Worm (Caenorhabditis elegans): ENCODE measurements around the gene T23E1.3.
A peak's percentile ranks its signal among the peaks of the same experiment; 100 is the strongest.

The T23E1.3 gene

DNA sequence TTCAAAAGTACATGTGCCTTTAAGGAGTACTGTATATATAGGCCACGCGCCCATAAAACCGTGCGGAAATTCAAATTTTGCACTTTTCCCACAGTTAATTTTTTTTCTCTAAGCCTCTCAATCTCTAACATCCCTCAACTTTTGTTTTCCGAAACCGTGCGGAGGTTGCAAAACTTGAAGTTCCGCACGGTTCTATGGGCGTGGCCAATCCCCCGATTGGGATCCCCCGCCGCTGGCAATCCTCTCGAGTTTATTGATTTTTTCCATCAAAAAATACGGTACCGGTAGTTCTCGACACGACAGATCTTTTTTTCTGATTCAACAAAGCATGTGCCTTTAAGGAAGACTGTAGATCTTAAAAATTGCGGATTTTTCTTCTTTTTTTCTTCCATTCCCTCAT lies at the start of gene T23E1.3:
Gene T23E1.3 (plus strand): TSS at position 301 of the 400 bp plus-strand sequence.
- TF ChIP-seq pqm-1 (tag; optimal IDR thresholded peaks at IDR 0.05) (no peak), egl-5 (tag; optimal IDR thresholded peaks at IDR 0.05) (no peak), egl-27 (tag; optimal IDR thresholded peaks at IDR 0.05) (no peak), nhr-237 (tag; optimal IDR thresholded peaks at IDR 0.05) (no peak)

DNA sequence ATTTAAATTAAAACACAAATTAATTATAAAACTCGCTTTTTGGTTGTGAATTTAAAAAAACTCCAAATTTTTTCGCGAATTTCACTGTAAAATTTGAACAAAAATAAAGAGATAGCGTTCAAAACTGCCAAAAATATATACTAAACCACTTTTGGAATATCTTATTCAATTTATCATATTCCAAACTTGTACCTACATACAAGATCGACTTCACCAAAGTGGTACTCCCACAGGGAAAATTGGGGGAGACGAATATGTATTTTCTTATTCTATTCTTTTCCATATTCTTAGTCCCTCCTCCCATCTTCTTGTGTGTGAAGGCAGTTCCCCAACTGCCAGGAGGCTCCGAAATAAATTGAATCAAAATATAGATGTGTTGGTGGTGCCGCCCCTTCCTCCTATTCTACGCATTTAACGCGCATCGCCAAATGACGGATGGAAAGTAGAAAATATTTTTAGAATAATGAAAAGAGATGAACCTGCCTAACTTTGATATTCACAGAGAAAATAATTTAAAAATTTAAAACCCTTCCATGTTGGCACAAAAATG lies 49.6 kb upstream of the T23E1.3 start:
- TF ChIP-seq elt-1 (tag; optimal IDR thresholded peaks at IDR 0.05) (no peak), snpc-4 (tag; optimal IDR thresholded peaks at IDR 0.05) (no peak)

DNA sequence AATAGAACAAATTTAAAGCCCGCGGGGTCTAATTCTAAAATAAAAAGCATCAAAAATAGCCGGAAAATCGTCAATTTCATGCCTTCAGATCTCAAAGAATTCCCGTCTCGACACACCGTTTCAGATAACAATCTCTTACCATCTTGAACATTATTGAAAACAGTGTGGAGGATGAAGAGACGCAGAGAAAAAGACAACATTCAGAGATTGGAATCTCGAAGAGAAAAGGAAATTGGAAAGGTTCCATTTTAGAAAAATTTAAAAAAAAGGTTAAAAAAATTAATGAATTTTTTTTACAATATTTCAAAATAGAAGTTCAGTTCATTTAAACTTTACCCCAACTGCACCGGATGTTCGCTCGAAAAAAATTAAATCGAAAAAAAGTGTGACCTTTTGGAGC lies 48.7 kb upstream of the T23E1.3 start:
- TF ChIP-seq elt-1 (tag; optimal IDR thresholded peaks at IDR 0.05) (peak; percentile 93), nhr-11 (tag; optimal IDR thresholded peaks at IDR 0.05) (no peak), lin-15B (tag; optimal IDR thresholded peaks at IDR 0.05) (no peak)

DNA sequence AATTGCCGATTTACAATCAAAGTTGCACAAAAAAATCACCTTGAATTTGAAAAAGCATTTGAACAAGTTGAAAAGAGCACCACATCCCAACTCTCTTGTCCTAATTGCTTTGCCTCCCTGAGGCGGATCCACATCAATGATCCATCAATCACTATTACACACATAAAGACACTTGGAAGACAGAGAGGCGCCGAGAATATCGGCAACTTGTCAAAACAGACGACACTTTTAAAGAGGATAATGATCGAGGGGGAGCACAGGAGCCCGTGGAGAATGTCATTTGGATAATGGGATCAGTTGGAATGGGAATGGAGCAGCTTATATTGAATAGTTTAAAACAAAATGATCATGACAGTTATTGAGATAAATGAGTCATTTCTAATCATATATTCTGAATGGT lies 44.5 kb upstream of the T23E1.3 start:
- no peak for TF ChIP-seq nhr-237 (tag; optimal IDR thresholded peaks at IDR 0.05)
- TF ChIP-seq egl-5 (tag; optimal IDR thresholded peaks at IDR 0.05) = peak; percentile 60
- TF ChIP-seq lin-39 (tag; optimal IDR thresholded peaks at IDR 0.05) = peak; percentile 30

DNA sequence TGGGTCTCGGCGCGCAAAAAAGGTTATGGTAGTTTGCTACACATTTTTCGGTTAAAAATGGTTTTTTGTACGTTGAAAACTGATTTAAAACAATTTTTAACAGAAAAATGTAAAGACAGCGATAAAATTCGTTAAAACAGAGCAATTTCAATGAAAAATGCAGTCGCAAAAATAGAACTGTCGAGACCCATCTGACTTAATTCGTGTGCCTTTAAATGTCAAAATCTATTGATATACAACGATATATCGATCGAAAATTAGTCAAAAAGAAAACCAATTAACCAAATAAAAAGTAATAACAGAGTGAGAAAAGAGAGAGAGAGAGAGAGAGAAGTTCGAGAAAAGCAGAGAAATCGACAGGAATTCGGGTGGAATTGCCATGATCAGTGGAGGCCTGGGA lies 24.6 kb upstream of the T23E1.3 start:
- TF ChIP-seq ama-1 (optimal IDR thresholded peaks at IDR 0.05) (no peak), nhr-23 (tag; optimal IDR thresholded peaks at IDR 0.05) (no peak), eor-1 (tag; optimal IDR thresholded peaks at IDR 0.05) (no peak), pqm-1 (tag; optimal IDR thresholded peaks at IDR 0.05) (no peak), fos-1 (tag; optimal IDR thresholded peaks at IDR 0.05) (no peak), nhr-77 (tag; optimal IDR thresholded peaks at IDR 0.05) (no peak), elt-1 (tag; optimal IDR thresholded peaks at IDR 0.05) (no peak)

DNA sequence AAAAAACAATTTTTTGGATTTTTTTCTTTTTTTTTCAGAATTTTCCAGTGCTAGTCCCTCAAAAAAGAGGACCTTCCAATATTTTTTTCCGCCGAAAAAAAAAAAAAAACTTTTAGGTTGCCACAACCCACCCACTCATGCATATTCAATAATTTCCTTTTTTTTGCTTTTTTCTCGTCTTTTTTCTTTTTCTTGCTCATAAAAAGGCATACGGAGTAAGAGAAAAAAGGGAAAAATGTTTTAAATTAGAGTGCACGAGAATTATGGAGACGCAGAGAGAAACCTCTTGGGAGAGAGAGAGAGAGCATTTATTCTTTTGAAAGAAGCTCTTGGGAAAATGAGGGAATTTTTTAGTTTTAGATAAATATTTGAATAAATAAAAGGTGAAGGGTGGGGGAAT lies 17.7 kb upstream of the T23E1.3 start:
- TF ChIP-seq pha-4 (tag; optimal IDR thresholded peaks at IDR 0.05) = no peak
- peak; percentile 18 for TF ChIP-seq nfya-1 (tag; optimal IDR thresholded peaks at IDR 0.05; ENCODE audit: insufficient read depth)

DNA sequence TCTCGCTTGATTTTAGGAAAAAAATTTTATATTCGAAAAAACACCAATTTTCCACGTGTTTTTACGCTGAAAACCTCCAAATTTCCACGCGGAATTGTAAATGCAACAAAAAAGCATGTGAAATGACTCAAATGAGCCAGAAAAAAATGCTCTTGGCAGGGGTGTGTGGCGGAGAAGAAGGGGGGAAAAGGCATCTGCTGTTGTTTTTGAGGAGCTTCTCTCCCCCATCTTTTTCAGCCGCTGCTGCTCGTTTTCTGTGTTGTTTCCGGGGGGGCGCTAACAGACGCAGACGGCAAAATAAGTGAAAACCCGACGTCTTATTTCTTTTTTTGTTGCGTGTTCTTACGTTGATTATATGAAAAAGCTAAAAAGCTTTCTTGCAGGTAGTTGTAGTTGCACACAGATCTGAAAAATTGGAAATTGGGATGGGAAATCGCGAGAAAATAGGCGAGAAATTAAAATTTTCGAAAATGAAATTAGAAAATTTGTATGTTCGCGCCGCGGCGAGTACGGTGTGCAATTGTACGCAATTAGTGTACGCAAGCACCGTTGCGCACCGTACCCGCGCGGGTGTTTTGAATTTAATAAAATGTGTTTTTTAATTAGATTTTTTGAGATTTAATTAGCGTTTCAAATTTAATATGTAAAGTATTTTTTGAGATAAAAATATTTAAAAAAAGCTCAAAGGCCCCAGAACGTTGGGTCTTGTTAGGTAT lies 13.7 kb upstream of the T23E1.3 start:
- TF ChIP-seq lin-39 (tag; optimal IDR thresholded peaks at IDR 0.05) = peak; percentile 45
- TF ChIP-seq ama-1 (optimal IDR thresholded peaks at IDR 0.05) = no peak

DNA sequence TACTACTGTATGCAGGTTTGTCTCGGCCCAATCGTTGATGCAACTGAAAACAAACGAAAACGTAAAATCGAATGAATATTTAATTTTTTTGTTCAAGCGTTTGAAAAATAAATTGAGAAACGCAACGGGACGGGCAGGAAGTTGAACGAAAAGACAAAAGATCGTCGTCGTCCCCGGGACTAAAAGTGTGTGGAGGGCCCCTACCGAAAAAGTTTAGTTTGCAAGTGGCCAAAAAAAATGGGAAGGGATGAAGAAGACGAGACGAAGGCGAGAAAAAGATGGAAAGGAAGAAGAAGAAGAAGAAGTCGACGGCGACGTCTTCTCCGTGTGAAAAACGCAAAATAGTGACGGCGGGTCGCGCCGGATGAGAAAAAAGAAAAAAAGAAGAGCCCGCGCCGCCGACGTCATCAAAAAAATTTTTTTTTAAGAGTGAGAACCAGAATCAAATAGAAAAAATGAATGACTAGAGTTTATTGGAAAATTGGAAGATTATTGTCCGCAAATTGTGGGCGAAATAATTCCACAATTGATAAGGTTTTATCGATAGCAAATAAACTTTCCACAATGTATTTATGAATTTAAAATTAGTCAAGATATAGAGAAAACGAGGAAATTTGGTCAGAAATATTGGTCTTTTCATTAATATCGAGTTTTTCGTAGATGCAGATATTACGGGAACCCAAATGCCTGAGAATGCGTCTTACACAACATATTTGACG lies 12.4 kb upstream of the T23E1.3 start, which contains the start of gene mca-3:
Gene mca-3 (minus strand): TSS at position 51 of the 719 bp plus-strand sequence.
- TF ChIP-seq pha-4 (tag; optimal IDR thresholded peaks at IDR 0.05) (peak; percentile 23), daf-12 (tag; optimal IDR thresholded peaks at IDR 0.05) (no peak), pqm-1 (tag; optimal IDR thresholded peaks at IDR 0.05) (peak; percentile 14), hmg-11 (tag; optimal IDR thresholded peaks at IDR 0.05) (peak; percentile 26), ztf-4 (tag; optimal IDR thresholded peaks at IDR 0.05) (no peak), fkh-10 (GFP tag; optimal IDR thresholded peaks at IDR 0.05) (peak; percentile 36), elt-2 (tag; optimal IDR thresholded peaks at IDR 0.05) (peak; percentile 59), nfya-1 (tag; optimal IDR thresholded peaks at IDR 0.05; ENCODE audit: insufficient read depth) (peak; percentile 20), nhr-23 (tag; optimal IDR thresholded peaks at IDR 0.05) (no peak)

DNA sequence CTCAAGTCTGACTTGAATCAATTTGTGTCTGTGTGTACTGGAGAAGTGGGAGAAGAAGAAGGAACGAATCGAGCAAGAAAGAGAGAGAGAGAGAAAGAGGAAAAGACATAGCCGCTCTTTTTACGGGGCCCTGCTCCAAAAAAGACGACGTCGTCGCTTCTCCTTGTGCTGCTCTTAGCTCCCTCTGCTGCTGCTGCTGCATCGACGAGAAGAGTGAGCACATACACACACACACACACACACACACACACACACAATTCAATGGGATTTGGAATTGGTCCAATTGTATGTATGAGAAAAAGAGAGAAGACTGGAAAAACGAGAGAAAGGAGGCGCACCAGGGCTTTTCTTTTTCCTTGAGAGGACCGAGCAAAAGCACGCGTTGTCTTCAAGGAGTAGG lies 10.7 kb upstream of the T23E1.3 start:
- no peak for TF ChIP-seq nhr-67 (tag; optimal IDR thresholded peaks at IDR 0.05)
- TF ChIP-seq nhr-11 (tag; optimal IDR thresholded peaks at IDR 0.05) = peak; percentile 51
- TF ChIP-seq pqm-1 (tag; optimal IDR thresholded peaks at IDR 0.05) = no peak
- peak; percentile 22 for TF ChIP-seq mdl-1 (tag; optimal IDR thresholded peaks at IDR 0.05)
- TF ChIP-seq hmg-11 (tag; optimal IDR thresholded peaks at IDR 0.05) = peak; percentile 50
- peak; percentile 71 for TF ChIP-seq nfya-1 (tag; optimal IDR thresholded peaks at IDR 0.05; ENCODE audit: insufficient read depth)
- TF ChIP-seq egl-5 (tag; optimal IDR thresholded peaks at IDR 0.05) = peak; percentile 88
- no peak for TF ChIP-seq elt-1 (tag; optimal IDR thresholded peaks at IDR 0.05)
- TF ChIP-seq lin-39 (tag; optimal IDR thresholded peaks at IDR 0.05) = peak; percentile 88
- no peak for TF ChIP-seq zag-1 (tag; optimal IDR thresholded peaks at IDR 0.05)
- TF ChIP-seq fkh-10 (GFP tag; optimal IDR thresholded peaks at IDR 0.05) = peak; percentile 37
- peak; percentile 11 for TF ChIP-seq skn-1 (tag; optimal IDR thresholded peaks at IDR 0.05)
